Worm (Caenorhabditis elegans): ENCODE results near the gene ech-6.

The ech-6 gene

ce11 chrIII:9751074-9751473, 1.6 kb downstream of the ech-6 start, which contains the start of gene T05G5.5:
Gene T05G5.5 (minus strand): TSS chrIII:9751432.
- TF ChIP-seq pat-9 (tag; optimal IDR thresholded peaks at IDR 0.05): no peak

- no peak for TF ChIP-seq dve-1 (tag; optimal IDR thresholded peaks at IDR 0.05)
- no peak for TF ChIP-seq che-1 (tag; optimal IDR thresholded peaks at IDR 0.05)
- TF ChIP-seq fkh-6 (tag; optimal IDR thresholded peaks at IDR 0.05): no peak
- TF ChIP-seq dmd-4 (tag; optimal IDR thresholded peaks at IDR 0.05; ENCODE audit: borderline replicate concordance): no peak
- TF ChIP-seq pha-4 (tag; optimal IDR thresholded peaks at IDR 0.05): no peak
- no peak for TF ChIP-seq lim-6 (tag; optimal IDR thresholded peaks at IDR 0.05)
- TF ChIP-seq ceh-48 (tag; optimal IDR thresholded peaks at IDR 0.05): no peak
These were observed 4.0 kb downstream of the ech-6 start, which contains the start of gene T05G5.4 for ce11 chrIII:9748694-9749093. Gene T05G5.4 (plus strand): TSS chrIII:9748934.

- TF ChIP-seq K09A11.1 (tag; optimal IDR thresholded peaks at IDR 0.05; ENCODE audit: insufficient read depth): no peak
- TF ChIP-seq ceh-2 (tag; optimal IDR thresholded peaks at IDR 0.05): no peak
- TF ChIP-seq elt-2 (tag; optimal IDR thresholded peaks at IDR 0.05): no peak
- peak; percentile 1 for TF ChIP-seq unc-42 (tag; optimal IDR thresholded peaks at IDR 0.05)
- TF ChIP-seq ceh-31 (tag; optimal IDR thresholded peaks at IDR 0.05): peak; percentile 8
- no peak for TF ChIP-seq C38D4.7 (GFP tag; optimal IDR thresholded peaks at IDR 0.05)
- TF ChIP-seq ceh-9 (tag; optimal IDR thresholded peaks at IDR 0.05): no peak
- peak; percentile 12 for TF ChIP-seq nfya-1 (tag; optimal IDR thresholded peaks at IDR 0.05)
- TF ChIP-seq pros-1 (tag; optimal IDR thresholded peaks at IDR 0.05): no peak
- TF ChIP-seq ref-2 (tag; optimal IDR thresholded peaks at IDR 0.05): no peak
- no peak for TF ChIP-seq hlh-6 (tag; optimal IDR thresholded peaks at IDR 0.05)
- no peak for TF ChIP-seq ceh-18 (tag; optimal IDR thresholded peaks at IDR 0.05)
- TF ChIP-seq tbx-7 (tag; optimal IDR thresholded peaks at IDR 0.05): no peak
- no peak for TF ChIP-seq hlh-15 (tag; optimal IDR thresholded peaks at IDR 0.05)
- no peak for TF ChIP-seq syd-9 (tag; optimal IDR thresholded peaks at IDR 0.05)
These were observed 5.5 kb downstream of the ech-6 start, which contains the start of the genes iff-1 and cdk-1 for ce11 chrIII:9747133-9747532. Gene iff-1 (minus strand): TSS chrIII:9747193. Gene cdk-1 (plus strand): TSS chrIII:9747472.

- TF ChIP-seq elt-2 (tag; optimal IDR thresholded peaks at IDR 0.05): no peak
- TF ChIP-seq pax-1 (tag; optimal IDR thresholded peaks at IDR 0.05): no peak
- TF ChIP-seq elt-4 (tag; optimal IDR thresholded peaks at IDR 0.05): no peak
- TF ChIP-seq hlh-6 (tag; optimal IDR thresholded peaks at IDR 0.05): no peak
- TF ChIP-seq ref-2 (tag; optimal IDR thresholded peaks at IDR 0.05): no peak
- TF ChIP-seq K02D7.2 (tag; optimal IDR thresholded peaks at IDR 0.05): no peak
- TF ChIP-seq rnt-1 (tag; optimal IDR thresholded peaks at IDR 0.05): no peak
- TF ChIP-seq unc-55 (GFP tag; optimal IDR thresholded peaks at IDR 0.05): no peak
- TF ChIP-seq sox-4 (tag; optimal IDR thresholded peaks at IDR 0.05): no peak
- TF ChIP-seq tbx-7 (tag; optimal IDR thresholded peaks at IDR 0.05): no peak
- no peak for TF ChIP-seq ceh-18 (tag; optimal IDR thresholded peaks at IDR 0.05)
- no peak for TF ChIP-seq hlh-30 (tag; optimal IDR thresholded peaks at IDR 0.05; ENCODE audit: insufficient read depth)
- no peak for TF ChIP-seq fkh-6 (tag; optimal IDR thresholded peaks at IDR 0.05)
- no peak for TF ChIP-seq eyg-1 (tag; optimal IDR thresholded peaks at IDR 0.05)
These were observed 6.0 kb downstream of the ech-6 start for ce11 chrIII:9746665-9747064.

ce11 chrIII:9745333-9745897, 7.3 kb downstream of the ech-6 start:
- peak; percentile 5 for TF ChIP-seq rnt-1 (tag; optimal IDR thresholded peaks at IDR 0.05)
- no peak for TF ChIP-seq ttx-3 (tag; optimal IDR thresholded peaks at IDR 0.05)
- TF ChIP-seq ceh-14 (tag; optimal IDR thresholded peaks at IDR 0.05): no peak
- no peak for TF ChIP-seq ceh-31 (tag; optimal IDR thresholded peaks at IDR 0.05)
- TF ChIP-seq pat-9 (tag; optimal IDR thresholded peaks at IDR 0.05): no peak
- no peak for TF ChIP-seq ahr-1 (tag; optimal IDR thresholded peaks at IDR 0.05)
- no peak for TF ChIP-seq nhr-232 (tag; optimal IDR thresholded peaks at IDR 0.05)
- TF ChIP-seq fkh-6 (tag; optimal IDR thresholded peaks at IDR 0.05): no peak
- no peak for TF ChIP-seq fax-1 (tag; optimal IDR thresholded peaks at IDR 0.05)
- no peak for TF ChIP-seq ztf-16 (tag; optimal IDR thresholded peaks at IDR 0.05)
- TF ChIP-seq ref-2 (tag; optimal IDR thresholded peaks at IDR 0.05): peak; percentile 22
- no peak for TF ChIP-seq unc-3 (GFP tag; conservative IDR thresholded peaks at IDR 0.05)
- no peak for TF ChIP-seq unc-3 (tag; optimal IDR thresholded peaks at IDR 0.05)
- no peak for TF ChIP-seq sox-4 (tag; optimal IDR thresholded peaks at IDR 0.05)
- peak; percentile 11 for TF ChIP-seq nfya-1 (tag; optimal IDR thresholded peaks at IDR 0.05)
- no peak for TF ChIP-seq C38D4.7 (GFP tag; optimal IDR thresholded peaks at IDR 0.05)
- no peak for TF ChIP-seq ceh-48 (tag; optimal IDR thresholded peaks at IDR 0.05)
- no peak for TF ChIP-seq che-1 (tag; optimal IDR thresholded peaks at IDR 0.05)
- TF ChIP-seq hlh-30 (tag; optimal IDR thresholded peaks at IDR 0.05; ENCODE audit: insufficient read depth): no peak
- TF ChIP-seq madf-2 (tag; optimal IDR thresholded peaks at IDR 0.05): no peak
- TF ChIP-seq ceh-34 (tag; optimal IDR thresholded peaks at IDR 0.05): peak; percentile 4
- no peak for TF ChIP-seq zip-5 (tag; optimal IDR thresholded peaks at IDR 0.05)
- no peak for TF ChIP-seq npax-4 (tag; optimal IDR thresholded peaks at IDR 0.05)
